1 fruit fly cellular context compared by ENCODE assay signal in genomic region chr2L:10303786-10304185, dm6.
TF ChIP-seq lines count a peak whose summit lies in the region.

Gene nmd (minus strand): TSS chr2L:10303947.

TF ChIP-seq in whole organism, embryonic, 481 proteins besides CTCF, POLR2A, EP300 and RAD21 (continued from another document):
- TF ChIP-seq CG7556 (GFP tag; optimal IDR thresholded peaks at IDR 0.05; lab: Kevin White, UChicago) (no peak), Sry-β (GFP tag; optimal IDR thresholded peaks at IDR 0.05; lab: Kevin White, UChicago) (no peak), CG8478 (optimal IDR thresholded peaks at IDR 0.05; lab: Kevin White, UChicago) (no peak), CG15479 (GFP tag; optimal IDR thresholded peaks at IDR 0.05; lab: Kevin White, UChicago) (no peak), ken (GFP tag; IDR thresholded peaks at IDR 0.05; lab: Robert Waterston, UW) (0 out of 3 replicates have a peak, but pooled peaks have one; percentile 9), CG2875 (GFP tag; optimal IDR thresholded peaks at IDR 0.05; lab: Kevin White, UChicago) (no peak), CG17361 (GFP tag; IDR thresholded peaks at IDR 0.05; lab: Robert Waterston, UW) (0 out of 3 replicates have a peak, but pooled peaks have one; percentile 24), Ravus (GFP tag; IDR thresholded peaks at IDR 0.05; lab: Robert Waterston, UW) (no peak), chinmo (GFP tag; IDR thresholded peaks at IDR 0.05; lab: Robert Waterston, UW; ENCODE audit: partially characterized antibody) (peak; percentile 74; the same call in 1 of the 4 replicates), Fer1 (GFP tag; optimal IDR thresholded peaks at IDR 0.05; lab: Kevin White, UChicago) (peak; percentile 50), CG15073 (GFP tag; optimal IDR thresholded peaks at IDR 0.05; lab: Kevin White, UChicago) (no peak), salm (tag; optimal IDR thresholded peaks at IDR 0.05; lab: Kevin White, UChicago) (no peak), vvl (GFP tag; IDR thresholded peaks at IDR 0.05; lab: Robert Waterston, UW) (no peak), Lim3 (GFP tag; IDR thresholded peaks at IDR 0.05; lab: Robert Waterston, UW) (no peak), slp2 (GFP tag; optimal IDR thresholded peaks at IDR 0.05; lab: Kevin White, UChicago) (no peak), otp (GFP tag; IDR thresholded peaks at IDR 0.05; lab: Robert Waterston, UW) (no peak), YL-1 (GFP tag; optimal IDR thresholded peaks at IDR 0.05; lab: Kevin White, UChicago) (peak; percentile 64), CG17328 (GFP tag; IDR thresholded peaks at IDR 0.05; lab: Robert Waterston, UW) (no peak; the same call in 1 of the 2 replicates), CG2120 (GFP tag; optimal IDR thresholded peaks at IDR 0.05; lab: Kevin White, UChicago) (peak; percentile 33), CG31365 (tag; optimal IDR thresholded peaks at IDR 0.05; lab: Kevin White, UChicago) (no peak), inv (GFP tag; IDR thresholded peaks at IDR 0.05; lab: Robert Waterston, UW; ENCODE audit: partially characterized antibody) (no peak), Myb (GFP tag; optimal IDR thresholded peaks at IDR 0.05; lab: Kevin White, UChicago) (peak; percentile 20), CG7271 (tag; optimal IDR thresholded peaks at IDR 0.05; lab: Kevin White, UChicago) (no peak), CG11085 (GFP tag; IDR thresholded peaks at IDR 0.05; lab: Robert Waterston, UW) (no peak), CG1832 (GFP tag; optimal IDR thresholded peaks at IDR 0.05; lab: Kevin White, UChicago) (no peak), eve (GFP tag; optimal IDR thresholded peaks at IDR 0.05; lab: Kevin White, UChicago) (no peak), ro (GFP tag; IDR thresholded peaks at IDR 0.05; lab: Robert Waterston, UW) (no peak), Gsc (GFP tag; IDR thresholded peaks at IDR 0.05; lab: Robert Waterston, UW) (no peak), fd96Cb (tag; optimal IDR thresholded peaks at IDR 0.05; lab: Kevin White, UChicago) (no peak), CG17359 (tag; optimal IDR thresholded peaks at IDR 0.05; lab: Kevin White, UChicago) (no peak), dan (GFP tag; IDR thresholded peaks at IDR 0.05; lab: Robert Waterston, UW) (no peak), pum (GFP tag; optimal IDR thresholded peaks at IDR 0.05; lab: Kevin White, UChicago) (no peak), zf30C (GFP tag; optimal IDR thresholded peaks at IDR 0.05; lab: Kevin White, UChicago) (no peak), ash1 (GFP tag; optimal IDR thresholded peaks at IDR 0.05; lab: Kevin White, UChicago) (no peak), unpg (GFP tag; optimal IDR thresholded peaks at IDR 0.05; lab: Kevin White, UChicago) (no peak), MBD-R2 (GFP tag; IDR thresholded peaks at IDR 0.05; lab: Robert Waterston, UW) (peak; percentile 89), CG14050 (GFP tag; IDR thresholded peaks at IDR 0.05; lab: Robert Waterston, UW) (no peak), sim (GFP tag; IDR thresholded peaks at IDR 0.05; lab: Robert Waterston, UW) (no peak), emc (GFP tag; optimal IDR thresholded peaks at IDR 0.05; lab: Kevin White, UChicago) (no peak), CG14441 (GFP tag; IDR thresholded peaks at IDR 0.05; lab: Robert Waterston, UW) (no peak)
